Fruit fly (Drosophila melanogaster): ENCODE data around the gene CG8927.

CG8927 gene

DNA sequence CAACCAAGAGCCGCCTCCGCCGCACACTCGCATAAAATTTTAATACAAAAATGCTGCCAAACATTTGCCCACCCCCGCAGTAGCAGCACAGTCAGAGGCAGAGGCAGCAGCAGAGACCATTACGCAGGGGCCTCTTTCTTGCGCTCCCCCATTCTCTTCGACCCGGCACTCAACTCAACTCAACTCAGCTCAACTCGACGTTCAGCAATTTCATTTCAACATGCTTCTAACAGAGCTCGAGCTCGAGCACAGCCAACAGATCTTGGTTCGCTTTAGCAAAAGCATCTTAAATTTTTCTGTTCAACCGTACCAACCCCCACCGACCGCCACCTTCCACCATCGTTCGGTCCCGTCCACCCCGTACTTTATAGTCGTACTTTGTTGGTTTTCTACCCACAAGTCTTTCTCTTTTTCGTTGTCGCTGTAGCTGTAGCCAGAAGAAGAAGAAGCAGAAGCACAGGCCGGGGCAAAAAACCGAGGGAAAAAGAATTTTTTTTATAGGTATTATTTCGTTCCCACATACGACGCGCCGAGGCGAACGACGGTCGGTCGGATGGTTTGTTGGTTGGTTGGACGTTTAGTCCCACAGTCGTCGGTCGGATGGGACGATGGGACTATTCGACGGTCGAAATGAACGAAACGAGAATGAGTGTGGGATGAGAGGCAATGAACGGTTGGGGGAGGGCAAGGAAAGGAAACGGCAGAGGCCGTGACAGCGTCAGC lies 54.6 kb downstream of the CG8927 start (continued):
- no peak for TF ChIP-seq Atf3 (GFP tag; optimal IDR thresholded peaks at IDR 0.05)
- peak; percentile 98 for TF ChIP-seq CG10543 (GFP tag; optimal IDR thresholded peaks at IDR 0.05)
- no peak for TF ChIP-seq C15 (GFP tag; IDR thresholded peaks at IDR 0.05)
- no peak for TF ChIP-seq Ssrp (tag; optimal IDR thresholded peaks at IDR 0.05)
- TF ChIP-seq Hmx (GFP tag; optimal IDR thresholded peaks at IDR 0.05) = no peak
- TF ChIP-seq CTCF (GFP tag; optimal IDR thresholded peaks at IDR 0.05) = no peak
- no peak for TF ChIP-seq B-H1 (GFP tag; IDR thresholded peaks at IDR 0.05)
- TF ChIP-seq Blimp-1 (GFP tag; optimal IDR thresholded peaks at IDR 0.05) = no peak
- no peak for TF ChIP-seq fd102C (GFP tag; optimal IDR thresholded peaks at IDR 0.05)
- TF ChIP-seq CG3838 (GFP tag; optimal IDR thresholded peaks at IDR 0.05) = no peak
- TF ChIP-seq Fer2 (tag; optimal IDR thresholded peaks at IDR 0.05) = no peak
- TF ChIP-seq CG34376 (GFP tag; optimal IDR thresholded peaks at IDR 0.05) = peak; percentile 87
- no peak for TF ChIP-seq sna (GFP tag; IDR thresholded peaks at IDR 0.05; ENCODE audit: partially characterized antibody)
- no peak for TF ChIP-seq luna (GFP tag; optimal IDR thresholded peaks at IDR 0.05)
- TF ChIP-seq eyg (GFP tag; optimal IDR thresholded peaks at IDR 0.05) = no peak
- no peak for TF ChIP-seq CG12104 (GFP tag; optimal IDR thresholded peaks at IDR 0.05)
- no peak for TF ChIP-seq prd (optimal IDR thresholded peaks at IDR 0.05)
- TF ChIP-seq prd (GFP tag; IDR thresholded peaks at IDR 0.05) = no peak
- TF ChIP-seq Xbp1 (GFP tag; optimal IDR thresholded peaks at IDR 0.05) = no peak
- TF ChIP-seq Ada2b (GFP tag; IDR thresholded peaks at IDR 0.05) = no peak
- peak; percentile 99 for TF ChIP-seq CG12769 (tag; optimal IDR thresholded peaks at IDR 0.05)
- TF ChIP-seq maf-S (GFP tag; optimal IDR thresholded peaks at IDR 0.05) = no peak
- no peak for TF ChIP-seq wor (GFP tag; IDR thresholded peaks at IDR 0.05)
- TF ChIP-seq Lpt (GFP tag; optimal IDR thresholded peaks at IDR 0.05) = no peak
- no peak for TF ChIP-seq CG18476 (GFP tag; optimal IDR thresholded peaks at IDR 0.05)
- TF ChIP-seq cas (GFP tag; IDR thresholded peaks at IDR 0.05) = no peak
- no peak for TF ChIP-seq CG7271 (tag; optimal IDR thresholded peaks at IDR 0.05)
- TF ChIP-seq CG1792 (GFP tag; optimal IDR thresholded peaks at IDR 0.05) = no peak
- TF ChIP-seq jing (GFP tag; optimal IDR thresholded peaks at IDR 0.05) = no peak
- no peak for TF ChIP-seq CG34224 (GFP tag; IDR thresholded peaks at IDR 0.05; ENCODE audit: partially characterized antibody)
- TF ChIP-seq CG2116 (GFP tag; optimal IDR thresholded peaks at IDR 0.05) = no peak
- no peak for TF ChIP-seq Hr78 (GFP tag; optimal IDR thresholded peaks at IDR 0.05)
- no peak for TF ChIP-seq CG3407 (GFP tag; optimal IDR thresholded peaks at IDR 0.05)
- TF ChIP-seq MBD-R2 (GFP tag; IDR thresholded peaks at IDR 0.05) = no peak
- TF ChIP-seq CG1602 (GFP tag; optimal IDR thresholded peaks at IDR 0.05) = no peak
- TF ChIP-seq Doc3 (GFP tag; IDR thresholded peaks at IDR 0.05; ENCODE audit: partially characterized antibody) = no peak
- TF ChIP-seq Hmr (GFP tag; optimal IDR thresholded peaks at IDR 0.05) = no peak
- no peak for TF ChIP-seq CG4360 (GFP tag; IDR thresholded peaks at IDR 0.05)
- TF ChIP-seq fd96Cb (tag; optimal IDR thresholded peaks at IDR 0.05) = no peak
- TF ChIP-seq trem (tag; optimal IDR thresholded peaks at IDR 0.05) = no peak
- no peak for TF ChIP-seq CG11723 (GFP tag; optimal IDR thresholded peaks at IDR 0.05)
- TF ChIP-seq nmo (GFP tag; optimal IDR thresholded peaks at IDR 0.05) = no peak
- no peak for TF ChIP-seq CG1024 (GFP tag; IDR thresholded peaks at IDR 0.05)
- no peak for TF ChIP-seq CG15011 (GFP tag; optimal IDR thresholded peaks at IDR 0.05)
- TF ChIP-seq dan (GFP tag; IDR thresholded peaks at IDR 0.05) = no peak
- TF ChIP-seq vnd (GFP tag; IDR thresholded peaks at IDR 0.05; ENCODE audit: partially characterized antibody) = no peak
- no peak for TF ChIP-seq Drgx (GFP tag; IDR thresholded peaks at IDR 0.05)
- TF ChIP-seq crc (GFP tag; optimal IDR thresholded peaks at IDR 0.05) = no peak
- no peak for TF ChIP-seq CG43689 (GFP tag; IDR thresholded peaks at IDR 0.05)
